Fruit fly (Drosophila melanogaster) whole organism, embryonic: ENCODE data around the gene RpL37A.

Source experiments
- CG13424 ChIP-seq: fragments of 200-800 bp; sonication (Bioruptor generic); optimal IDR thresholded peaks from 2 replicates; lab custom pipeline; 2019; ENCODE audit warnings: missing biosample characterization, mild to moderate bottlenecking, missing genetic modification characterization, moderate library complexity
- CG15011 ChIP-seq: fragments of 200-800 bp; sonication (Bioruptor generic); optimal IDR thresholded peaks from 3 replicates; lab custom pipeline; 2018; ENCODE audit warnings: missing biosample characterization, mild to moderate bottlenecking, missing genetic modification characterization
- CG2199 ChIP-seq: fragments of 200-800 bp; sonication (Bioruptor generic); IDR thresholded peaks from 3 replicates; pipeline ENCODE4 v1.3.6; 2022; ENCODE audit warnings: missing biosample characterization, missing genetic modification characterization
- CG2875 ChIP-seq: fragments of 200-800 bp; sonication (Bioruptor generic); optimal IDR thresholded peaks from 2 replicates; lab custom pipeline; 2017; ENCODE audit warnings: missing biosample characterization, mild to moderate bottlenecking, missing genetic modification characterization, missing genetic modification reagents
- Deaf1 ChIP-seq: fragments of 200-800 bp; optimal IDR thresholded peaks from 3 replicates; lab custom pipeline; 2019; ENCODE audit warnings: missing biosample characterization, mild to moderate bottlenecking, missing genetic modification characterization, moderate library complexity
- Stat92E ChIP-seq, 3 experiments: fragments of >200 bp in 2 of 3; fragments of 200-800 bp in 1 of 3; sonication (Bioruptor generic) in 1 of 3; optimal IDR thresholded peaks; 2 replicates each; lab custom pipeline; 2017 to 2019; ENCODE audit warnings: missing biosample characterization in 3 of 3, missing genetic modification characterization in 3 of 3, mild to moderate bottlenecking in 1 of 3, moderate library complexity in 1 of 3
- amos ChIP-seq: fragments of 200-800 bp; sonication (Bioruptor generic); IDR thresholded peaks from 2 replicates; pipeline ENCODE4 v1.3.6; 2022; ENCODE audit warnings: missing biosample characterization, missing genetic modification characterization; ENCODE audit not compliant: partially characterized antibody
- croc ChIP-seq: fragments of 200-800 bp; sonication (Bioruptor generic); conservative IDR thresholded peaks from 3 replicates; pipeline ENCODE4 v1.3.6; 2022; ENCODE audit warnings: missing biosample characterization, missing genetic modification characterization

DNA sequence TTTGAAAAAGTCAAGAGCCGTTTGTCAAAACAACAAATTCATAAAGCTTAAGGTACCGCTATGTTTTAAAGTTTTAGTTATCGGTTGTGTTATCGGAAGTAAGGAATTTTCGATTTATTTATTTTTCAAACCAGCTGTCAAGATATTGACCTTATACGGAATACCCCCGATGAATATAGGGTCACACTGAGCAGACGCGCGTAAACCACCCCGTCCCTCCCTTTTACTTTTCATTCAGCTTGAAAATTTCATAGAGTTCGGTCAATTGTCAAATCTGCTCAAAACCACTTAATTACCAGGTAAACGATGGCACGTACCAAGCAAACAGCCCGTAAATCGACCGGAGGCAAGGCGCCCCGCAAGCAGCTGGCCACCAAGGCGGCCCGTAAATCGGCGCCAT lies 15.8 kb upstream of the RpL37A start, which contains the start of the genes CG14036 and His3.3A:
- TF ChIP-seq CG2875 (GFP tag; lab: Kevin White, UChicago) (no peak), amos (GFP tag; lab: Robert Waterston, UW) (peak; percentile 64; the same call in 1 of the 2 replicates), Stat92E (GFP tag; optimal IDR thresholded peaks at IDR 0.05; lab: Kevin White, UChicago) (no peak), CG2199 (GFP tag; lab: Robert Waterston, UW) (no peak), Deaf1 (no peak), CG15011 (GFP tag; lab: Kevin White, UChicago) (no peak), CG13424 (tag; lab: Kevin White, UChicago) (peak; percentile 43), croc (GFP tag; lab: Robert Waterston, UW) (no peak)
